Fruit fly (Drosophila melanogaster): ENCODE data around the gene cal1.

DNA sequence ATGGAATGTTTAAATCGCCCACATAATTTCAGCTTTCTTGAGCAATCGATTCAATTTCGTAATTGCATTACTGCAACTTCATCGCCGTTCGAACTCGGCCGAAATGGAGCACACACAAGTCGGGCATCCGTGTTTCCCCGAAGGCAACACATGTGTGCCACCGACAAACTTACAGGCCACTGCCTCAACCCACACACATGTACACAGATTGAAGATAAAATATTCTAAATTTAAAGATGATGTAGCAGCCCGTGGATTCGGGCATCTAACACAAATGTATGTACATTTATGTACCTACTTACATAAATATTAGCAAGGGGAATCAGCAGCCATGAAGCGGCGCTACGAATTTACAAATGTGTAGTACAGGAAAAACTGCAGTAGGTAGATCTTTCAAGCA is 22.0 kb upstream of the cal1 start:
- TF ChIP-seq Myc (optimal IDR thresholded peaks at IDR 0.05) (no peak), Hr83 (GFP tag; optimal IDR thresholded peaks at IDR 0.05; ENCODE audit: poor library complexity, severe bottlenecking) (no peak), woc (GFP tag; optimal IDR thresholded peaks at IDR 0.05) (no peak), h (GFP tag; optimal IDR thresholded peaks at IDR 0.05) (no peak), Vsx2 (GFP tag; optimal IDR thresholded peaks at IDR 0.05; ENCODE audit: partially characterized antibody) (no peak), OdsH (GFP tag; optimal IDR thresholded peaks at IDR 0.05) (no peak), usp (GFP tag; optimal IDR thresholded peaks at IDR 0.05) (no peak)
